Fruit fly (Drosophila melanogaster): Measurements from ENCODE around the gene Zcchc7.

The Zcchc7 gene

DNA sequence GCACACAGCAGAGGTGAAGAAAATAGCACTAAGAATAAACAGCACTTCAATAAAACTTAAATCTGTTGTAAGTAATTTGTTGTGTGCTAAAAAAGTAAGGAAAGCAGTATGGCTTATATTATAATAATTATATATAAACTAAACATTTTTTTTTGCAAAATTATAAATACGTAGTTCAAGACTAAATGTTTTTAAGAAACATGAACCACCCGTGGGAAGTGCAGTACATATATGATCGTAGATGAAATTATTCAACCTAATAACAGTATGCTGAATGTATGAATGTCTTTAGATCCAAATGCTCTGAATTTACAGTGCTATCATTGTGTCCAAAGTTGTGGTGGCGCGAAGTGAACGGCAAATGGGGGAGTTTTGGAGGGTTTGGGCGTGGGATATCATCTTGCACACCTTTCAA is 25.5 kb downstream of the Zcchc7 start:
- TF ChIP-seq fd96Ca (GFP tag; IDR thresholded peaks at IDR 0.05) (no peak), CG14655 (GFP tag; optimal IDR thresholded peaks at IDR 0.05) (peak; percentile 38), CG8301 (tag; optimal IDR thresholded peaks at IDR 0.05) (peak; percentile 16)

DNA sequence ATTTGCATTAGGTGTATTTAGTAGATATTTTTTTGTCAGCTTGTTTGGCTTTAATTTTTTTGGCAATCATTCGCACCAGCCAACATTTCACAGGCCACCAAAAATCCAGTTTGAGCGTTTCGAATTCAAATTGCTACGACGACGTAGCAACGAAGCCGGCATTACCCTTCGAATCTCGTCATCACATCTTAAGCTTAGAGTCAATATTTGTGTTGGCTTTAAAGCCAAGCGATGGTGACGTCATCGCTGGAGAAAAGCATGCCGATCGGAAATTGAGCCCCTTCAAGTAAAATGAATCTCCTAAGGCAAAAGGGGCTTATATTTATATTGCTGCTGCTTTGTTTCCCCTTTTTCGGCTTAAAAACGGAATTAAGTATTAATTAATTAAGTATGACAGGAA is 26.4 kb downstream of the Zcchc7 start:
- TF ChIP-seq Ets98B (GFP tag; IDR thresholded peaks at IDR 0.05) = no peak
- no peak for TF ChIP-seq CG13204 (GFP tag; optimal IDR thresholded peaks at IDR 0.05)
- TF ChIP-seq CG8301 (tag; optimal IDR thresholded peaks at IDR 0.05) = no peak
- no peak for TF ChIP-seq Snoo (tag; optimal IDR thresholded peaks at IDR 0.05)
- TF ChIP-seq gl (tag; optimal IDR thresholded peaks at IDR 0.05) = no peak
- TF ChIP-seq D1 (tag; optimal IDR thresholded peaks at IDR 0.05) = no peak
- no peak for TF ChIP-seq CG34367 (tag; optimal IDR thresholded peaks at IDR 0.05)
- TF ChIP-seq EcR (GFP tag; optimal IDR thresholded peaks at IDR 0.05) = no peak
- no peak for TF ChIP-seq CG17806 (tag; optimal IDR thresholded peaks at IDR 0.05)
- TF ChIP-seq CG15710 (tag; optimal IDR thresholded peaks at IDR 0.05) = no peak
- TF ChIP-seq CG4496 (GFP tag; IDR thresholded peaks at IDR 0.05) = no peak
- no peak for TF ChIP-seq CG14655 (GFP tag; optimal IDR thresholded peaks at IDR 0.05)

DNA sequence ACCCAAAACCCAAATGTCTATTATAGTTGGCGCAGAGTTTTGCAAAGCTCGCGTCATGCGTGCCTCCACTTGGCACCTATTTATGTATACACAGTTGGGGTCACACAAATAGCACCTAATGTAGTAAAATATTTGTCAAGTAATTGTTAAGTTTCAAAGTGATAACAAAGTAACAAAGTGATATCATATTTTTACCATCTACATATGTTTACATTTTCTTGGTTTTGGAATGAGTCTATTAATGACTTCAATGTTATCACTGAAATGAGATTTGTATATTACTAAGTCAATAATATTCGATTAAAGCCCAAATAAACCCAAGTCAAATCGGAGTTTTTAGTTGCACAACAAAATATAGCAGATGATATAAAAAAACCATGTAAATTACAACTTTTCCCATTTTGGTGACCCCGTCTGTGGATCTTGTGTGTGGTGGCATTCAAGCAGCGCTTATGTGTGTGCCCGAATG is 27.3 kb downstream of the Zcchc7 start:
- TF ChIP-seq CG13204 (GFP tag; optimal IDR thresholded peaks at IDR 0.05) = no peak
- peak; percentile 95 for TF ChIP-seq CG8301 (tag; optimal IDR thresholded peaks at IDR 0.05)
- peak; percentile 57 for TF ChIP-seq CG8159 (tag; optimal IDR thresholded peaks at IDR 0.05)
- peak; percentile 88 for TF ChIP-seq CG14655 (GFP tag; optimal IDR thresholded peaks at IDR 0.05)
- TF ChIP-seq rn (GFP tag; IDR thresholded peaks at IDR 0.05) = no peak
- TF ChIP-seq CG17806 (tag; optimal IDR thresholded peaks at IDR 0.05) = peak; percentile 36
- peak; percentile 50 for TF ChIP-seq CG34367 (tag; optimal IDR thresholded peaks at IDR 0.05)
- no peak for TF ChIP-seq EcR (GFP tag; optimal IDR thresholded peaks at IDR 0.05)
- peak; percentile 30; the same call in 1 of the 2 replicates for TF ChIP-seq Ets98B (GFP tag; IDR thresholded peaks at IDR 0.05)
- TF ChIP-seq CG15710 (tag; optimal IDR thresholded peaks at IDR 0.05) = peak; percentile 50
- TF ChIP-seq CG32121 (GFP tag; IDR thresholded peaks at IDR 0.05) = peak; percentile 70
- no peak for TF ChIP-seq CG10348 (GFP tag; IDR thresholded peaks at IDR 0.05)
- peak; percentile 57 for TF ChIP-seq CG12605 (GFP tag; IDR thresholded peaks at IDR 0.05)
- peak; percentile 21 for TF ChIP-seq Snoo (tag; optimal IDR thresholded peaks at IDR 0.05)
- TF ChIP-seq CG9948 (tag; optimal IDR thresholded peaks at IDR 0.05) = peak; percentile 85
- TF ChIP-seq Pif1B (GFP tag; optimal IDR thresholded peaks at IDR 0.05) = peak; percentile 70
- TF ChIP-seq Pif1A (GFP tag; optimal IDR thresholded peaks at IDR 0.05) = peak; percentile 74
- peak; percentile 74 for TF ChIP-seq D1 (tag; optimal IDR thresholded peaks at IDR 0.05)
- peak; percentile 45; the same call in 1 of the 3 replicates for TF ChIP-seq CG4496 (GFP tag; IDR thresholded peaks at IDR 0.05)
- no peak for TF ChIP-seq fd96Ca (GFP tag; IDR thresholded peaks at IDR 0.05)
- peak; percentile 60 for TF ChIP-seq gl (tag; optimal IDR thresholded peaks at IDR 0.05)

DNA sequence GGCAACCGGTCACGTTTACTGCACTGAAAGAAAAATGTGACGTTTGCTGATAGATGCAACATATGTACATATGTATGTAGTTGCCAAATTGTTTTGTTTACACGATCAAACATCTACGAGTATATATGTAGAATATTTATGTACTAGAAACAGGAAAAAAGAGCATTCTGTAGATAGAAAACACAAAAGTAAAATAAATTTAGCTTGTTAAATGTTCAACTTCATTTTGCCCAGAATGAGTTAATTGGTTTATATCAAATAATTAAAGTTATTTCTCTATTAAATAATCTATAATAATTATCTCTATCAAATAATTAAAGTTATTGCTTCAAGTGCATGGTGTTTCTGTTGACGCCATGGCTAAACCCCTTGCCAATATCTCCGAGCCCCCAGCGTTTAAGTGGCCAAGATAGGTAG is 27.9 kb downstream of the Zcchc7 start:
- TF ChIP-seq EcR (GFP tag; optimal IDR thresholded peaks at IDR 0.05) (no peak), CG10348 (GFP tag; IDR thresholded peaks at IDR 0.05) (no peak), fd96Ca (GFP tag; IDR thresholded peaks at IDR 0.05) (0 out of 3 replicates have a peak, but pooled peaks have one; percentile 11), CG9948 (tag; optimal IDR thresholded peaks at IDR 0.05) (peak; percentile 64), CG12605 (GFP tag; IDR thresholded peaks at IDR 0.05) (peak; percentile 12; the same call in 1 of the 2 replicates), gl (tag; optimal IDR thresholded peaks at IDR 0.05) (no peak), CG8301 (tag; optimal IDR thresholded peaks at IDR 0.05) (peak; percentile 87), Ets98B (GFP tag; IDR thresholded peaks at IDR 0.05) (no peak), CG17806 (tag; optimal IDR thresholded peaks at IDR 0.05) (peak; percentile 78), CG8159 (tag; optimal IDR thresholded peaks at IDR 0.05) (peak; percentile 73), rn (GFP tag; IDR thresholded peaks at IDR 0.05) (no peak), CG13204 (GFP tag; optimal IDR thresholded peaks at IDR 0.05) (no peak), CG32121 (GFP tag; IDR thresholded peaks at IDR 0.05) (no peak), Snoo (tag; optimal IDR thresholded peaks at IDR 0.05) (peak; percentile 9), CG4496 (GFP tag; IDR thresholded peaks at IDR 0.05) (peak; percentile 7; the same call in 1 of the 3 replicates), CG15710 (tag; optimal IDR thresholded peaks at IDR 0.05) (no peak), CG14655 (GFP tag; optimal IDR thresholded peaks at IDR 0.05) (peak; percentile 88), CG34367 (tag; optimal IDR thresholded peaks at IDR 0.05) (no peak), D1 (tag; optimal IDR thresholded peaks at IDR 0.05) (peak; percentile 33), Pif1A (GFP tag; optimal IDR thresholded peaks at IDR 0.05) (peak; percentile 5), Pif1B (GFP tag; optimal IDR thresholded peaks at IDR 0.05) (peak; percentile 28)

DNA sequence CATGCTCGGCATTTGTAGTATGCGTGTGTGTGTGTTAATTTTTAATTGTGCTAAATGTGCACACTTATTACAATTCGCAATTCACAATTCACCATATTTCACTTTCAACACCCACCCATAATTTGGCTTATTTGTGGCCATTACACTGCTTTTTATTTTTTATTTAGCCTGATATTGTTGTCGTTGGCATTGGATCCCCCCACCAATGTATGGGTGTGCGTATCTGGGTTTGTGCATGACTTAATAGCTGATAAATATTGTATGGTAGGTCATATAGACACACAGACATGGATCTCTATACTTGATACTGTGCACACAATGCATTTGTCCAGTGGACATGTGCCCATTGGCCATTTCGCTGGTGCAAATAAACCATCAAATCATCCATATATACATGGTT is 28.5 kb downstream of the Zcchc7 start:
- TF ChIP-seq D1 (tag; optimal IDR thresholded peaks at IDR 0.05) = no peak
- no peak for TF ChIP-seq gl (tag; optimal IDR thresholded peaks at IDR 0.05)
- no peak for TF ChIP-seq rn (GFP tag; IDR thresholded peaks at IDR 0.05)
- TF ChIP-seq Pif1B (GFP tag; optimal IDR thresholded peaks at IDR 0.05) = no peak
- no peak for TF ChIP-seq CG32121 (GFP tag; IDR thresholded peaks at IDR 0.05)
- TF ChIP-seq CG4496 (GFP tag; IDR thresholded peaks at IDR 0.05) = no peak
- no peak for TF ChIP-seq CG8159 (tag; optimal IDR thresholded peaks at IDR 0.05)

DNA sequence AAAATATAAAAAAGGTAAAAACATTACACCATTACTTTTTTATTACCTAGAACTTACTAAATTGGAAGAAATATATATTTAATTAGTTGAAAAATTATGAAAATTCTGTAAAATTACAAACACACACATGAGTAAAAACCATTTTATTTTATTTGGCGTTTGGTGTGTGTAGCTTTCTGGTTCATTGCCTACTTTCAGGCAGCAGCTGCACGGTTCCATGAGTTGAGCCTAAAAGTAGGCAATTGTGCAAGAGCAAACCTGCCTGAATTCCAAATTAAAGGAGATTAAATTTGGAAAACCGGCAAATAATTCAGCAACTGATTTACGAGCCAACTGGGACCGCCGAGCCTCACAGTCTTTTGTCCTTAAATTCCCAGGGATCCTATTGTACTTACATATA is 30.3 kb downstream of the Zcchc7 start:
- no peak for TF ChIP-seq CG12605 (GFP tag; IDR thresholded peaks at IDR 0.05)
- peak; percentile 68 for TF ChIP-seq D1 (tag; optimal IDR thresholded peaks at IDR 0.05)
- TF ChIP-seq CG32121 (GFP tag; IDR thresholded peaks at IDR 0.05) = 0 out of 2 replicates have a peak, but pooled peaks have one; percentile 19

Measured in whole organism, pupa.